Worm (Caenorhabditis elegans) whole organism, mixed stage, embryonic: Measurements from ENCODE around the gene Y53C12B.7.

Experiments used
- M03D4.4 ChIP-seq: sonication (generic microtip); optimal IDR thresholded peaks from 2 replicates; lab custom pipeline; 2017; ENCODE audit warnings: mild to moderate bottlenecking, missing genetic modification characterization, missing compliant biosample characterization
- bed-3 ChIP-seq: fragments of 200-800 bp; sonication (Bioruptor generic); optimal IDR thresholded peaks from 3 replicates; lab custom pipeline; 2018; ENCODE audit warnings: mild to moderate bottlenecking, missing genetic modification characterization, moderate library complexity, missing compliant biosample characterization
- blmp-1 ChIP-seq: fragments of 150-350 bp; optimal IDR thresholded peaks from 2 replicates; lab custom pipeline; 2014; ENCODE audit warnings: missing biosample characterization, missing genetic modification characterization
- ceh-39 ChIP-seq: fragments of 150-350 bp; optimal IDR thresholded peaks from 2 replicates; lab custom pipeline; 2014; ENCODE audit warnings: missing biosample characterization, missing genetic modification characterization
- ceh-43 ChIP-seq: fragments of 200-800 bp; sonication (Bioruptor generic); optimal IDR thresholded peaks from 2 replicates; lab custom pipeline; 2018; ENCODE audit warnings: mild to moderate bottlenecking, missing genetic modification characterization, moderate library complexity, missing compliant biosample characterization
- ceh-83 ChIP-seq: fragments of 200-800 bp; sonication (Bioruptor generic); optimal IDR thresholded peaks from 2 replicates; lab custom pipeline; 2018; ENCODE audit warnings: mild to moderate bottlenecking, missing genetic modification characterization, missing compliant biosample characterization
- ces-1 ChIP-seq: fragments of 150-350 bp; optimal IDR thresholded peaks from 2 replicates; lab custom pipeline; 2014; ENCODE audit warnings: missing biosample characterization, missing genetic modification reagents, missing genetic modification characterization
- cnd-1 ChIP-seq: fragments of 200-800 bp; sonication (Bioruptor generic); optimal IDR thresholded peaks from 2 replicates; lab custom pipeline; 2018; ENCODE audit warnings: mild to moderate bottlenecking, missing genetic modification characterization, missing compliant biosample characterization
- drap-1 ChIP-seq: fragments of 200-800 bp; sonication (Bioruptor generic); optimal IDR thresholded peaks from 3 replicates; lab custom pipeline; 2018; ENCODE audit warnings: mild to moderate bottlenecking, missing genetic modification characterization, missing compliant biosample characterization
- elt-1 ChIP-seq: sonication (generic microtip); optimal IDR thresholded peaks from 2 replicates; lab custom pipeline; 2017; ENCODE audit warnings: missing genetic modification characterization, mild to moderate bottlenecking, missing compliant biosample characterization, antibody characterized with exemption, moderate library complexity, borderline replicate concordance; ENCODE audit not compliant: insufficient read depth
- elt-3 ChIP-seq: fragments of 150-350 bp; optimal IDR thresholded peaks from 2 replicates; lab custom pipeline; 2014; ENCODE audit warnings: missing biosample characterization, missing genetic modification characterization
- flh-1 ChIP-seq: fragments of 200-800 bp; sonication (Bioruptor generic); optimal IDR thresholded peaks from 2 replicates; lab custom pipeline; 2018; ENCODE audit warnings: mild to moderate bottlenecking, missing genetic modification characterization, moderate library complexity, missing compliant biosample characterization
- ham-2 ChIP-seq: fragments of 200-800 bp; sonication (Bioruptor generic); optimal IDR thresholded peaks from 2 replicates; lab custom pipeline; 2018; ENCODE audit warnings: mild to moderate bottlenecking, missing genetic modification characterization, missing compliant biosample characterization
- hlh-1 ChIP-seq: fragments of 150-350 bp; optimal IDR thresholded peaks from 2 replicates; lab custom pipeline; 2014; ENCODE audit warnings: missing biosample characterization, missing genetic modification reagents, missing genetic modification characterization
- lin-13 ChIP-seq: fragments of 150-350 bp; optimal IDR thresholded peaks from 2 replicates; lab custom pipeline; 2014; ENCODE audit warnings: missing biosample characterization, missing genetic modification characterization
- lin-32 ChIP-seq: fragments of 200-800 bp; sonication (Bioruptor generic); optimal IDR thresholded peaks from 2 replicates; lab custom pipeline; 2018; ENCODE audit warnings: mild to moderate bottlenecking, missing genetic modification characterization, missing compliant biosample characterization
- lsy-2 ChIP-seq: fragments of 150-350 bp; optimal IDR thresholded peaks from 2 replicates; lab custom pipeline; 2014; ENCODE audit warnings: missing biosample characterization, missing genetic modification characterization
- mab-5 ChIP-seq: fragments of 150-350 bp; optimal IDR thresholded peaks from 2 replicates; lab custom pipeline; 2014; ENCODE audit warnings: missing biosample characterization, missing genetic modification characterization
- mep-1 ChIP-seq: fragments of 150-350 bp; optimal IDR thresholded peaks from 2 replicates; lab custom pipeline; 2017; ENCODE audit warnings: missing biosample characterization, missing genetic modification reagents, missing genetic modification characterization, inconsistent platforms
- mls-2 ChIP-seq: sonication (generic microtip); optimal IDR thresholded peaks from 2 replicates; lab custom pipeline; 2016; ENCODE audit warnings: mild to moderate bottlenecking, missing genetic modification characterization, moderate library complexity, missing compliant biosample characterization
- nhr-12 ChIP-seq: fragments of 150-350 bp; optimal IDR thresholded peaks from 2 replicates; lab custom pipeline; 2014; ENCODE audit warnings: missing biosample characterization, missing genetic modification characterization
- nhr-2 ChIP-seq: fragments of 150-350 bp; optimal IDR thresholded peaks from 2 replicates; lab custom pipeline; 2014; ENCODE audit warnings: missing biosample characterization, missing genetic modification characterization
- nhr-237 ChIP-seq: fragments of 150-350 bp; optimal IDR thresholded peaks from 2 replicates; lab custom pipeline; 2014; ENCODE audit warnings: missing biosample characterization, missing genetic modification characterization
- nhr-28 ChIP-seq: fragments of 150-350 bp; optimal IDR thresholded peaks from 2 replicates; lab custom pipeline; 2014; ENCODE audit warnings: missing biosample characterization, missing genetic modification characterization
- nhr-76 ChIP-seq: sonication (generic microtip); optimal IDR thresholded peaks from 2 replicates; lab custom pipeline; 2017; ENCODE audit warnings: missing biosample characterization, missing genetic modification characterization
- pha-4 ChIP-seq: fragments of 150-350 bp; optimal IDR thresholded peaks from 2 replicates; lab custom pipeline; 2018; ENCODE audit warnings: missing biosample characterization, missing genetic modification reagents, missing genetic modification characterization
- sem-2 ChIP-seq: fragments of 200-800 bp; sonication (Bioruptor generic); optimal IDR thresholded peaks from 2 replicates; lab custom pipeline; 2018; ENCODE audit warnings: mild to moderate bottlenecking, missing genetic modification characterization, missing compliant biosample characterization
- snpc-4 ChIP-seq: fragments of 150-350 bp; optimal IDR thresholded peaks from 2 replicates; lab custom pipeline; 2014; ENCODE audit warnings: missing biosample characterization, missing genetic modification characterization
- sptf-1 ChIP-seq: sonication (generic microtip); optimal IDR thresholded peaks from 2 replicates; lab custom pipeline; 2017; ENCODE audit warnings: mild to moderate bottlenecking, missing genetic modification characterization, moderate library complexity, missing compliant biosample characterization
- tbx-8 ChIP-seq: fragments of 200-800 bp; sonication (Bioruptor generic); optimal IDR thresholded peaks from 2 replicates; lab custom pipeline; 2018; ENCODE audit warnings: mild to moderate bottlenecking, missing genetic modification characterization, moderate library complexity, missing compliant biosample characterization
- unc-120 ChIP-seq: sonication (generic microtip); optimal IDR thresholded peaks from 2 replicates; lab custom pipeline; 2017; ENCODE audit warnings: missing genetic modification characterization, missing compliant biosample characterization; ENCODE audit not compliant: poor library complexity, severe bottlenecking
- unc-39 ChIP-seq: fragments of 150-350 bp; optimal IDR thresholded peaks from 2 replicates; lab custom pipeline; 2014; ENCODE audit warnings: missing biosample characterization, missing genetic modification characterization
- unc-62 ChIP-seq: fragments of 150-350 bp; optimal IDR thresholded peaks from 2 replicates; lab custom pipeline; 2014; ENCODE audit warnings: missing biosample characterization, missing genetic modification reagents, missing genetic modification characterization
- zip-8 ChIP-seq: fragments of 150-350 bp; optimal IDR thresholded peaks from 2 replicates; lab custom pipeline; 2014; ENCODE audit warnings: missing biosample characterization, missing genetic modification characterization
- ztf-11 ChIP-seq: fragments of 150-350 bp; optimal IDR thresholded peaks from 2 replicates; lab custom pipeline; 2014; ENCODE audit warnings: missing biosample characterization, missing genetic modification characterization

Y53C12B.7 gene

ce11 chrII:9775790-9776189 lies 22.8 kb upstream of the Y53C12B.7 start, which contains the start of gene T10B9.9:
Gene T10B9.9, minus strand, starts transcription at chrII:9775890.
- TF ChIP-seq sptf-1 (tag; lab: Kevin White, UChicago) (no peak), zip-8 (tag; lab: Kevin White, UChicago) (peak; percentile 59)
- TF ChIP-seq, all 35 proteins: peak for 1

- peak; percentile 89 for TF ChIP-seq M03D4.4 (tag; lab: Kevin White, UChicago)
- TF ChIP-seq pha-4 (tag; lab: Kevin White, UChicago), result peak; percentile 78
- TF ChIP-seq bed-3 (GFP tag; lab: Kevin White, UChicago), result peak; percentile 76
- no peak for TF ChIP-seq unc-39 (tag; lab: Kevin White, UChicago)
- peak; percentile 85 for TF ChIP-seq sem-2
- TF ChIP-seq elt-1, result peak; percentile 69
- no peak for TF ChIP-seq nhr-2
- no peak for TF ChIP-seq nhr-12
- TF ChIP-seq lin-13 (tag; lab: Kevin White, UChicago), result peak; percentile 40
- no peak for TF ChIP-seq lsy-2 (tag; lab: Kevin White, UChicago)
- peak; percentile 1 for TF ChIP-seq nhr-237
- TF ChIP-seq hlh-1 (tag; lab: Kevin White, UChicago), result peak; percentile 79
- peak; percentile 73 for TF ChIP-seq ztf-11 (tag; lab: Kevin White, UChicago)
- TF ChIP-seq lin-32 (GFP tag; lab: Kevin White, UChicago), result peak; percentile 79
- peak; percentile 88 for TF ChIP-seq mls-2
- TF ChIP-seq sptf-1 (tag; lab: Kevin White, UChicago), result peak; percentile 93
- TF ChIP-seq ceh-39 (tag; lab: Kevin White, UChicago), result no peak
- peak; percentile 58 for TF ChIP-seq unc-120
- peak; percentile 90 for TF ChIP-seq cnd-1 (tag; lab: Kevin White, UChicago)
- TF ChIP-seq tbx-8, result peak; percentile 71
- TF ChIP-seq unc-62, result no peak
- TF ChIP-seq ces-1 (GFP tag; lab: Kevin White, UChicago), result no peak
- TF ChIP-seq ham-2 (GFP tag; lab: Kevin White, UChicago), result peak; percentile 68
- TF ChIP-seq flh-1 (GFP tag; lab: Kevin White, UChicago), result peak; percentile 70
- no peak for TF ChIP-seq mab-5 (tag; lab: Kevin White, UChicago)
- no peak for TF ChIP-seq nhr-76
- TF ChIP-seq mep-1 (tag; lab: Kevin White, UChicago), result no peak
- TF ChIP-seq snpc-4, result no peak
- TF ChIP-seq nhr-28 (tag; lab: Kevin White, UChicago), result no peak
- no peak for TF ChIP-seq blmp-1 (tag; lab: Kevin White, UChicago)
- peak; percentile 89 for TF ChIP-seq drap-1
- no peak for TF ChIP-seq zip-8 (tag; lab: Kevin White, UChicago)
- TF ChIP-seq elt-3 (tag; lab: Kevin White, UChicago), result no peak
- TF ChIP-seq ceh-43 (GFP tag; lab: Kevin White, UChicago), result peak; percentile 73
- peak; percentile 86 for TF ChIP-seq ceh-83
These were observed 21.6 kb upstream of the Y53C12B.7 start for ce11 chrII:9774653-9775052.

ce11 chrII:9773892-9774581 lies 21.0 kb upstream of the Y53C12B.7 start, which contains the start of gene ZK1321.4:
Gene ZK1321.4, minus strand, starts transcription at chrII:9773942.
- TF ChIP-seq snpc-4 (no peak), hlh-1 (tag; lab: Kevin White, UChicago) (peak; percentile 19)

- no peak for TF ChIP-seq hlh-1 (tag; lab: Kevin White, UChicago)
- TF ChIP-seq pha-4 (tag; lab: Kevin White, UChicago), result peak; percentile 32
- peak; percentile 20 for TF ChIP-seq lsy-2 (tag; lab: Kevin White, UChicago)
These were observed 16.9 kb upstream of the Y53C12B.7 start, which contains the start of gene aqp-10 for ce11 chrII:9769797-9770520. Gene aqp-10, minus strand, starts transcription at chrII:9769847.
